Worm (Caenorhabditis elegans): ENCODE measurements around the gene srlf-1.
A peak's percentile ranks its signal among the peaks of the same experiment; 100 is the strongest.

The srlf-1 gene

DNA sequence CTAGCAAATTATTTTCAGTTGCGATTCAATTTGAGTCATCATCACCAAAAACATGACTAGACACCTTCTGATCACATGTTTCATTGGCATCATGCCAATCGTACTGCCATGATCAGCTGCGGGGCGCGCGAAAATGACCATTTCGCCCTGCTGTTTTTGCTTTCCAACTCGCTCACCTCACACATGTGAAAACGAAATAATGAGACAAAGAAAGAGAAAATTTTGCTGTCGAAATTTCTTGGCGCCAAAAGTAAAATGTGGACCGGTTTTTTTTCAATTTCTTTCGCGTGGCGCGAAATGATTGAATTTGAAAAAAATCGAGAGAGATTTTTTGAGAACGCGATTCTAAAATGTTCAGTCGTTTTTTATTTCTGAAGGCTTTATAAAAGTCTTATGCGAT is 16.5 kb downstream of the srlf-1 start:
- no peak for TF ChIP-seq sdz-38 (tag; optimal IDR thresholded peaks at IDR 0.05)
- no peak for TF ChIP-seq let-607 (tag; optimal IDR thresholded peaks at IDR 0.05)
- peak; percentile 77 for TF ChIP-seq efl-1 (GFP tag; optimal IDR thresholded peaks at IDR 0.05)
- TF ChIP-seq nhr-179 (tag; optimal IDR thresholded peaks at IDR 0.05), result no peak
- TF ChIP-seq nfyb-1 (GFP tag; IDR thresholded peaks at IDR 0.05), result no peak

DNA sequence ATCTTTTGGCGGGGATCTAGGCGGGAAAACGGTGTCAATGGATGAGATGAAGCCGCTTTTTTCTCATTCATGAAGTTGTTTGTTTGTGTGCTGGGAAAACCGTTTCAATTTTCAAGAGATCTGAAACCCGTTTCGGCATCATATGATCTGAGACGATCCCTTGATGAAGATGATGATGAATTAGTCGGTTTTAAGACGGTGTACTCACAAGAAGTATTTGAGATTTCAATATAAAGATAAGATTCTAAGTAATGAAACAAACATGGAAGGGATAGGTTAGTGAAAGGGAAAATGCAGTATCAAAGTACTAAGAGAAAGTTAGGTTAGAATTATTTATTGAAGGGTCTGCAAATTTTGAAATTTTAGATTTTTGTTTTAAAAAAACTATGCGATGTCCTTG is 17.8 kb downstream of the srlf-1 start:
- TF ChIP-seq lsl-1 (GFP tag; optimal IDR thresholded peaks at IDR 0.05) (no peak), lin-26 (GFP tag; IDR thresholded peaks at IDR 0.05) (no peak), hmg-1.2 (GFP tag; IDR thresholded peaks at IDR 0.05) (no peak), F57C9.4 (tag; optimal IDR thresholded peaks at IDR 0.05) (no peak), F49E8.2 (tag; optimal IDR thresholded peaks at IDR 0.05; ENCODE audit: insufficient read depth) (no peak), ztf-22 (GFP tag; optimal IDR thresholded peaks at IDR 0.05) (no peak), F39B2.1 (GFP tag; IDR thresholded peaks at IDR 0.05) (no peak), attf-3 (GFP tag; conservative IDR thresholded peaks at IDR 0.05) (no peak)

DNA sequence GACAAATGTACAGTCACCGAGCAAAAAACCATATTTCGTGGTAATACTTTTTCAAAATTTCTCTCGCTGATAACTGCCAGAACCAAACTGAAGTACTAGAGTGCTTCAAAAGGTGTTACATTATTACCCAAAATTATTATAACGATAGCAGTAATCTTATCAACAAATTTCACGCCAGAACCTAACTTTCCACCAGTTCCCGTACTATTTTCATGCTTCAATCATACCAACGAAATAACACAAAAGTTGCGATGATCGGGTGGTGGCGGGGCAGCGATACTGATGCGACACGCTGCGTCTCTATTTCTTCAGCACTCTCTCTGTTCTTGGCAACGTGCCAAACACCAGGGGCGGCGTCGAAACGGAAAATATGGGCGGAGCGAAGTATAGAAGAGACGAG is 18.6 kb downstream of the srlf-1 start:
- TF ChIP-seq Y56A3A.18 (GFP tag; IDR thresholded peaks at IDR 0.05) (no peak), ets-4 (GFP tag; optimal IDR thresholded peaks at IDR 0.05) (peak; percentile 69), let-607 (tag; optimal IDR thresholded peaks at IDR 0.05) (peak; percentile 59 to 61), rpc-1 (optimal IDR thresholded peaks at IDR 0.05) (no peak), rpc-1 (tag; optimal IDR thresholded peaks at IDR 0.05) (no peak), attf-5 (GFP tag; optimal IDR thresholded peaks at IDR 0.05) (peak; percentile 1), nhr-80 (tag; optimal IDR thresholded peaks at IDR 0.05) (peak; percentile 99), hmg-1.2 (GFP tag; IDR thresholded peaks at IDR 0.05) (peak; percentile 87), rcor-1 (GFP tag; IDR thresholded peaks at IDR 0.05) (no peak), tbp1 (GFP tag; optimal IDR thresholded peaks at IDR 0.05) (peak; percentile 5), B0336.3 (GFP tag; IDR thresholded peaks at IDR 0.05) (peak; percentile 59; the same call in 1 of the 2 replicates), mel-28 (tag; optimal IDR thresholded peaks at IDR 0.05; ENCODE audit: borderline replicate concordance) (no peak), lin-35 (GFP tag; optimal IDR thresholded peaks at IDR 0.05) (no peak), cebp-1 (GFP tag; IDR thresholded peaks at IDR 0.05) (no peak), cebp-1 (tag; optimal IDR thresholded peaks at IDR 0.05) (peak; percentile 58), madf-10 (tag; optimal IDR thresholded peaks at IDR 0.05) (peak; percentile 3), bed-2 (GFP tag; IDR thresholded peaks at IDR 0.05) (no peak), ztf-22 (GFP tag; optimal IDR thresholded peaks at IDR 0.05) (peak; percentile 41), pha-4 (tag; optimal IDR thresholded peaks at IDR 0.05) (peak; percentile 37), lin-40 (tag; optimal IDR thresholded peaks at IDR 0.05) (peak; percentile 12)

DNA sequence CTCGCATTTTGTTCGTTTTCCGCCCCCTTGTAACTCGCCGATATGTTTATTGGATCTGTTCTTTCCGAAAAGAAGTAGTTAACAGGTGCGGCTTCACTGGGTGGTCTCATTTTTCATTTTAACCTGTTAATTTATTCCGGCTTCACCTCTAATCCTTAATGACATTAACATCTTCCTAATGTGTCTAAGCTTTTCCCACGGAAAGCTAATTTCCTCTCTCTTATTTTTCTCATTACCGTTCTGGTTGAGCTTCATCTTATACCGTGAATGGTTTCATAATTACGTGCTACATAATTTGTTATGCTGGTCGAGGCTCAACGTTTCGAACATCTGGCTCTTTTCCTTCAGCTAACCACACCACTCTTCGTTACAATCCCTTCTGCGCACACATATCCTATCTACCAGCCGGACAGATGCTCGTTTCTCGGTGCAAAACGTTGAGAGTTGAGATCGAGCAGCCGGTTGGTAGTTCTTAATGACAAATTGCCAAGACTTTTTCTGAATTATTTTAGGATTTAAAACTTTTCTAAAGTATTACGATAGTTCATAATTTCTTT is 19.0 kb downstream of the srlf-1 start:
- TF ChIP-seq nhr-90 (tag; optimal IDR thresholded peaks at IDR 0.05) (no peak), ceh-58 (GFP tag; IDR thresholded peaks at IDR 0.05) (no peak), bed-1 (GFP tag; IDR thresholded peaks at IDR 0.05) (no peak), chd-7 (tag; optimal IDR thresholded peaks at IDR 0.05) (no peak), efl-1 (GFP tag; optimal IDR thresholded peaks at IDR 0.05) (no peak), F33H1.4 (GFP tag; IDR thresholded peaks at IDR 0.05) (no peak), Y95B8A.8 (GFP tag; IDR thresholded peaks at IDR 0.05) (no peak), hmg-1.2 (GFP tag; IDR thresholded peaks at IDR 0.05) (no peak), ztf-26 (tag; optimal IDR thresholded peaks at IDR 0.05) (no peak), zfh-2 (GFP tag; conservative IDR thresholded peaks at IDR 0.05) (no peak), nhr-27 (tag; optimal IDR thresholded peaks at IDR 0.05) (no peak), sptf-2 (GFP tag; optimal IDR thresholded peaks at IDR 0.05) (no peak), let-607 (tag; optimal IDR thresholded peaks at IDR 0.05) (no peak), F10E7.11 (tag; optimal IDR thresholded peaks at IDR 0.05) (no peak), K12H6.12 (tag; optimal IDR thresholded peaks at IDR 0.05) (no peak), F37B4.10 (GFP tag; IDR thresholded peaks at IDR 0.05) (no peak), Y67H2A.10 (GFP tag; conservative IDR thresholded peaks at IDR 0.05) (no peak), dox-1 (GFP tag; IDR thresholded peaks at IDR 0.05) (no peak)
